Fruit fly (Drosophila melanogaster) whole organism, wandering third instar larva: Measurements from ENCODE around the gene CG33284.

Experiments
- Abd-B ChIP-seq: fragments of >200 bp; optimal IDR thresholded peaks from 2 replicates; lab custom pipeline; 2017; ENCODE audit warnings: missing biosample characterization, missing genetic modification characterization
- CG32264 ChIP-seq: fragments of 200-800 bp; sonication (Bioruptor generic); optimal IDR thresholded peaks from 2 replicates; lab custom pipeline; 2016; ENCODE audit warnings: missing biosample characterization, missing genetic modification characterization
- CG9705 ChIP-seq: fragments of 200-800 bp; sonication (Bioruptor generic); optimal IDR thresholded peaks from 2 replicates; lab custom pipeline; 2018; ENCODE audit warnings: missing biosample characterization, mild to moderate bottlenecking, missing genetic modification characterization
- CrebA ChIP-seq: fragments of 200-800 bp; sonication (Bioruptor generic); optimal IDR thresholded peaks from 2 replicates; lab custom pipeline; 2016; ENCODE audit warnings: missing biosample characterization, mild to moderate bottlenecking, missing genetic modification characterization, borderline replicate concordance
- Dfd ChIP-seq: fragments of >200 bp; optimal IDR thresholded peaks from 2 replicates; lab custom pipeline; 2017; ENCODE audit warnings: missing biosample characterization, missing genetic modification characterization
- GATAd ChIP-seq: sonication (Bioruptor generic); optimal IDR thresholded peaks from 2 replicates; lab custom pipeline; 2016; ENCODE audit warnings: missing biosample characterization, missing genetic modification characterization
- HLH106 ChIP-seq: fragments of 200-800 bp; optimal IDR thresholded peaks from 3 replicates; lab custom pipeline; 2019; ENCODE audit warnings: missing biosample characterization, mild to moderate bottlenecking, missing genetic modification characterization, moderate library complexity
- Hnf4 ChIP-seq: fragments of 200-800 bp; sonication (Bioruptor generic); optimal IDR thresholded peaks from 2 replicates; lab custom pipeline; 2016; ENCODE audit warnings: missing biosample characterization, mild to moderate bottlenecking, missing genetic modification characterization
- Hr78 ChIP-seq: fragments of >200 bp; optimal IDR thresholded peaks from 2 replicates; lab custom pipeline; 2017; ENCODE audit warnings: missing biosample characterization, missing genetic modification characterization
- Hr83 ChIP-seq: fragments of 200-300 bp; sonication (Bioruptor generic); optimal IDR thresholded peaks from 2 replicates; lab custom pipeline; 2016; ENCODE audit warnings: missing biosample characterization, mild to moderate bottlenecking, missing genetic modification characterization, moderate library complexity; ENCODE audit not compliant: poor library complexity, severe bottlenecking
- Jra ChIP-seq: sonication (Bioruptor generic); optimal IDR thresholded peaks from 2 replicates; lab custom pipeline; 2016; ENCODE audit warnings: missing biosample characterization, missing genetic modification characterization
- Mio ChIP-seq: sonication (Bioruptor generic); optimal IDR thresholded peaks from 2 replicates; lab custom pipeline; 2016; ENCODE audit warnings: missing biosample characterization, missing genetic modification characterization
- N ChIP-seq: fragments of >200 bp; optimal IDR thresholded peaks from 2 replicates; lab custom pipeline; 2018; ENCODE audit warnings: missing biosample characterization, missing external identifiers, missing genetic modification characterization
- OdsH ChIP-seq: fragments of 200-800 bp; sonication (Bioruptor generic); optimal IDR thresholded peaks from 2 replicates; lab custom pipeline; 2016; ENCODE audit warnings: missing biosample characterization, mild to moderate bottlenecking, missing genetic modification characterization
- Rel ChIP-seq, 2 experiments: fragments of 200-800 bp; sonication (Bioruptor generic) in 1 of 2; optimal IDR thresholded peaks; 2 replicates in 1 of 2; 3 replicates in 1 of 2; lab custom pipeline; 2016 to 2019; ENCODE audit warnings: mild to moderate bottlenecking in 2 of 2, missing biosample characterization in 2 of 2, missing genetic modification characterization in 2 of 2, moderate library complexity in 1 of 2
- Sp1 ChIP-seq: fragments of 200-800 bp; sonication (Bioruptor generic); optimal IDR thresholded peaks from 3 replicates; lab custom pipeline; 2019; ENCODE audit warnings: missing biosample characterization, mild to moderate bottlenecking, missing genetic modification characterization, moderate library complexity
- Vsx2 ChIP-seq: fragments of 200-300, 225-300 bp; sonication (Bioruptor generic); optimal IDR thresholded peaks from 2 replicates; lab custom pipeline; 2018; ENCODE audit warnings: missing biosample characterization, missing genetic modification characterization; ENCODE audit not compliant: partially characterized antibody
- br ChIP-seq: fragments of 200-800 bp; sonication (Bioruptor generic); optimal IDR thresholded peaks from 2 replicates; lab custom pipeline; 2016; ENCODE audit warnings: missing biosample characterization, missing genetic modification characterization
- brk ChIP-seq: fragments of 200-800 bp; sonication (Bioruptor generic); optimal IDR thresholded peaks from 2 replicates; lab custom pipeline; 2016; ENCODE audit warnings: missing biosample characterization, mild to moderate bottlenecking, missing genetic modification characterization
- dl ChIP-seq, 2 experiments: fragments of 175-275, 200-275 bp in 1 of 2; fragments of 200-275 bp in 1 of 2; sonication (Bioruptor generic); optimal IDR thresholded peaks; lab custom pipeline; 2018; ENCODE audit warnings: mild to moderate bottlenecking in 2 of 2, missing biosample characterization in 2 of 2, missing genetic modification characterization in 2 of 2, moderate library complexity in 2 of 2; ENCODE audit not compliant: partially characterized antibody in 2 of 2, insufficient read depth in 1 of 2
- dmrt93B ChIP-seq: fragments of 200-800 bp; sonication (Bioruptor generic); optimal IDR thresholded peaks from 2 replicates; lab custom pipeline; 2018; ENCODE audit warnings: missing biosample characterization, mild to moderate bottlenecking, missing genetic modification characterization
- dsf ChIP-seq: sonication (Bioruptor generic); optimal IDR thresholded peaks from 2 replicates; lab custom pipeline; 2016; ENCODE audit warnings: missing biosample characterization, missing genetic modification characterization, borderline replicate concordance
- foxo ChIP-seq, 2 experiments: fragments of 200-800 bp; sonication (Bioruptor generic); optimal IDR thresholded peaks; 2 replicates in 1 of 2; 3 replicates in 1 of 2; lab custom pipeline; 2016 to 2017; ENCODE audit warnings: missing biosample characterization in 2 of 2, missing genetic modification characterization in 2 of 2
- fru ChIP-seq: fragments of 200-800 bp; sonication (Bioruptor generic); optimal IDR thresholded peaks from 3 replicates; lab custom pipeline; 2016; ENCODE audit warnings: missing biosample characterization, mild to moderate bottlenecking, missing genetic modification characterization
- h ChIP-seq: fragments of 200-800 bp; sonication (Bioruptor generic); optimal IDR thresholded peaks from 3 replicates; lab custom pipeline; 2016; ENCODE audit warnings: missing biosample characterization, mild to moderate bottlenecking, missing genetic modification characterization
- jim ChIP-seq: fragments of 175-275, 200-325 bp; sonication (Bioruptor generic); optimal IDR thresholded peaks from 2 replicates; lab custom pipeline; 2016; ENCODE audit warnings: missing biosample characterization, mild to moderate bottlenecking, missing genetic modification characterization
- lola ChIP-seq: fragments of >200 bp; optimal IDR thresholded peaks from 2 replicates; lab custom pipeline; 2017; ENCODE audit warnings: missing biosample characterization, missing genetic modification characterization
- psq ChIP-seq: fragments of 200-800 bp; sonication (Bioruptor generic); optimal IDR thresholded peaks from 3 replicates; lab custom pipeline; 2017; ENCODE audit warnings: missing biosample characterization, mild to moderate bottlenecking, missing genetic modification characterization, moderate library complexity
- sage ChIP-seq: fragments of 200-800 bp; sonication (Bioruptor generic); optimal IDR thresholded peaks from 2 replicates; lab custom pipeline; 2016; ENCODE audit warnings: missing biosample characterization, mild to moderate bottlenecking, missing genetic modification characterization
- sv ChIP-seq: fragments of 200-800 bp; sonication (Bioruptor generic); optimal IDR thresholded peaks from 3 replicates; lab custom pipeline; 2016; ENCODE audit warnings: missing biosample characterization, missing genetic modification characterization
- tai ChIP-seq: sonication (Bioruptor generic); optimal IDR thresholded peaks from 2 replicates; lab custom pipeline; 2016; ENCODE audit warnings: missing biosample characterization, missing genetic modification characterization
- usp ChIP-seq: fragments of >200 bp; optimal IDR thresholded peaks from 2 replicates; lab custom pipeline; 2017; ENCODE audit warnings: missing biosample characterization, missing genetic modification characterization

Gene CG33284

dm6 chr3L:21113061-21113460 lies 10.5 kb upstream of the CG33284 start:
- TF ChIP-seq Hr83 (GFP tag; lab: Kevin White, UChicago) = no peak
- TF ChIP-seq fru (GFP tag; lab: Kevin White, UChicago) = no peak
- TF ChIP-seq Dfd (GFP tag; lab: Kevin White, UChicago) = no peak
- TF ChIP-seq CG9705 = no peak
- no peak for TF ChIP-seq usp (GFP tag; lab: Kevin White, UChicago)
- TF ChIP-seq Jra (GFP tag; lab: Kevin White, UChicago) = no peak
- no peak for TF ChIP-seq brk
- TF ChIP-seq jim (GFP tag; lab: Kevin White, UChicago) = no peak
- TF ChIP-seq tai (GFP tag; lab: Kevin White, UChicago) = no peak
- no peak for TF ChIP-seq h (GFP tag; lab: Kevin White, UChicago)
- no peak for TF ChIP-seq HLH106 (tag; lab: Kevin White, UChicago)
- no peak for TF ChIP-seq GATAd (GFP tag; lab: Kevin White, UChicago)
- TF ChIP-seq CrebA (GFP tag; lab: Kevin White, UChicago) = no peak
- no peak for TF ChIP-seq dl (GFP tag; optimal IDR thresholded peaks at IDR 0.05; lab: Kevin White, UChicago; ENCODE audit: insufficient read depth in 1 of 2, partially characterized antibody in 2 of 2)
- no peak for TF ChIP-seq psq (GFP tag; lab: Kevin White, UChicago)
- TF ChIP-seq Mio (GFP tag; lab: Kevin White, UChicago) = no peak
- no peak for TF ChIP-seq CG32264 (GFP tag; lab: Kevin White, UChicago)
- TF ChIP-seq, all 38 proteins: peak for 0

DNA sequence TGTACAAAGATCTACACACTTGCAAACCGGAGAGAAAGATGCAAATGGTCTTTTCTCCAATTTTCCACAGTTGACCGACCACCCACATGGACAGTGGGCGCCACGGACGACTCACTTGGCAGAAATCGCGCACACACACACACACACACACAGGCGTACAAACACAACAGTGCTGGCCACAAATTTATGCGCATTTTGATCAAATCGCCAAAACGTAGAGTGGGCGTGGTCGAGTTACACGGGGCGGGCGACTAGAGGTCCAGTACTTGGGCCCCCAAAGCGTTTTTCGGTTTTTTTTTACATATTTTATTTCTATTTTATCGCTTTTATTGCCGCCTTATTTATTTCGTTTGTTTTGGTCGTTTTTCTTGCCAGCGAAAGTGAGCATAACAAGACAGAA lies 5.0 kb upstream of the CG33284 start:
- TF ChIP-seq GATAd (GFP tag; lab: Kevin White, UChicago) = no peak
- no peak for TF ChIP-seq Abd-B (GFP tag; lab: Kevin White, UChicago)
- no peak for TF ChIP-seq OdsH (GFP tag; lab: Kevin White, UChicago)
- TF ChIP-seq h (GFP tag; lab: Kevin White, UChicago) = no peak
- TF ChIP-seq Hr83 (GFP tag; lab: Kevin White, UChicago) = no peak
- TF ChIP-seq sv (GFP tag; lab: Kevin White, UChicago) = no peak
- TF ChIP-seq sage = no peak
- no peak for TF ChIP-seq brk
- TF ChIP-seq foxo (GFP tag; optimal IDR thresholded peaks at IDR 0.05; lab: Kevin White, UChicago) = no peak
- TF ChIP-seq N (GFP tag; lab: Kevin White, UChicago) = no peak
- no peak for TF ChIP-seq CG9705
- no peak for TF ChIP-seq Hr78
- no peak for TF ChIP-seq Vsx2 (GFP tag; lab: Kevin White, UChicago)
- no peak for TF ChIP-seq dl (GFP tag; optimal IDR thresholded peaks at IDR 0.05; lab: Kevin White, UChicago; ENCODE audit: insufficient read depth in 1 of 2, partially characterized antibody in 2 of 2)
- TF ChIP-seq Hnf4 (GFP tag; lab: Kevin White, UChicago) = no peak
- TF ChIP-seq Jra (GFP tag; lab: Kevin White, UChicago) = no peak
- TF ChIP-seq fru (GFP tag; lab: Kevin White, UChicago) = no peak
- TF ChIP-seq, all 38 proteins: peak for 0

- no peak for TF ChIP-seq Hnf4 (GFP tag; lab: Kevin White, UChicago)
- no peak for TF ChIP-seq Rel (GFP tag; optimal IDR thresholded peaks at IDR 0.05; lab: Kevin White, UChicago)
- TF ChIP-seq Rel (tag; optimal IDR thresholded peaks at IDR 0.05; lab: Kevin White, UChicago) = no peak
- TF ChIP-seq CG32264 (GFP tag; lab: Kevin White, UChicago) = no peak
- TF ChIP-seq CrebA (GFP tag; lab: Kevin White, UChicago) = no peak
- no peak for TF ChIP-seq dmrt93B (GFP tag; lab: Kevin White, UChicago)
- no peak for TF ChIP-seq jim (GFP tag; lab: Kevin White, UChicago)
- TF ChIP-seq dsf (GFP tag; lab: Kevin White, UChicago) = no peak
- TF ChIP-seq Vsx2 (GFP tag; lab: Kevin White, UChicago) = no peak
- no peak for TF ChIP-seq Hr78
- TF ChIP-seq psq (GFP tag; lab: Kevin White, UChicago) = no peak
- no peak for TF ChIP-seq HLH106 (tag; lab: Kevin White, UChicago)
- no peak for TF ChIP-seq Hr83 (GFP tag; lab: Kevin White, UChicago)
- no peak for TF ChIP-seq sage
Measured at dm6 chr3L:21121353-21121752, 2.2 kb upstream of the CG33284 start, which contains the start of gene CG43938. Gene CG43938 (plus strand): TSS chr3L:21121653.

DNA sequence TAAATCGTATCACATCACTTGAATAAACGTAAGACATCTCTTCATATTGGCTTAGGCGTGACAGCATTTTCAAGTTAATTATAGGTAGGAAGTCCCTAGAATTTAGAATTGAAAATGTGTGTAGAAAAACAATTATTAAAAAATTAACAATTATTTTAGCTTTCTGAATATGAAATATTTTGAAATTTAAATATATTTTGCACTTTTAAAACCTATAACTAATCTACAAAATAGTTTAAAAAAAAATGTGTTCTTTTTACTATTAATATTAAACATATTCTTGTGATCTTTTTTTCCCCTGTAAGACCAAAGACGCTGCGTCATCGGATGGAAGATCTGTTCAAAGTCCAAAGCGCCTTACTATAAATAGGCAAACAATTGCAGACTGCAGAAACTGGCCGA lies 1.0 kb upstream of the CG33284 start:
- no peak for TF ChIP-seq brk
- no peak for TF ChIP-seq Abd-B (GFP tag; lab: Kevin White, UChicago)
- no peak for TF ChIP-seq foxo (GFP tag; optimal IDR thresholded peaks at IDR 0.05; lab: Kevin White, UChicago)
- TF ChIP-seq GATAd (GFP tag; lab: Kevin White, UChicago) = no peak
- TF ChIP-seq dl (GFP tag; optimal IDR thresholded peaks at IDR 0.05; lab: Kevin White, UChicago; ENCODE audit: insufficient read depth in 1 of 2, partially characterized antibody in 2 of 2) = no peak
- no peak for TF ChIP-seq Vsx2 (GFP tag; lab: Kevin White, UChicago)
- TF ChIP-seq OdsH (GFP tag; lab: Kevin White, UChicago) = no peak
- TF ChIP-seq Sp1 (GFP tag; lab: Kevin White, UChicago) = no peak
- TF ChIP-seq Dfd (GFP tag; lab: Kevin White, UChicago) = no peak
- TF ChIP-seq h (GFP tag; lab: Kevin White, UChicago) = no peak
- TF ChIP-seq br (GFP tag; lab: Kevin White, UChicago) = no peak
- no peak for TF ChIP-seq Mio (GFP tag; lab: Kevin White, UChicago)
- TF ChIP-seq CG32264 (GFP tag; lab: Kevin White, UChicago) = no peak
- no peak for TF ChIP-seq lola
- no peak for TF ChIP-seq HLH106 (tag; lab: Kevin White, UChicago)
- no peak for TF ChIP-seq Hr78
- TF ChIP-seq CG9705 = no peak
- no peak for TF ChIP-seq N (GFP tag; lab: Kevin White, UChicago)
- TF ChIP-seq sv (GFP tag; lab: Kevin White, UChicago) = no peak
- TF ChIP-seq, all 38 proteins: peak for 0
